Fruit fly (Drosophila melanogaster) whole organism, embryonic: ENCODE measurements around the gene gammaTub37C.

Experiments used
- Bdp1 ChIP-seq: fragments of 200-800 bp; sonication (Bioruptor generic); optimal IDR thresholded peaks from 3 replicates; lab custom pipeline; 2016; ENCODE audit warnings: missing biosample characterization, missing genetic modification characterization
- CG10565 ChIP-seq: fragments of 200-800 bp; sonication (Bioruptor generic); optimal IDR thresholded peaks from 3 replicates; lab custom pipeline; 2016; ENCODE audit warnings: missing biosample characterization, mild to moderate bottlenecking, missing genetic modification characterization
- CG11696 ChIP-seq: fragments of 200-800 bp; sonication (Bioruptor generic); IDR thresholded peaks from 2 replicates; pipeline ENCODE4 v1.3.6; 2022; ENCODE audit warnings: missing biosample characterization, missing genetic modification characterization
- CG12104 ChIP-seq: fragments of 200-800 bp; sonication (Bioruptor generic); optimal IDR thresholded peaks from 3 replicates; lab custom pipeline; 2016; ENCODE audit warnings: missing biosample characterization, missing genetic modification characterization
- CG13287 ChIP-seq: fragments of 200-800 bp; sonication (Bioruptor generic); IDR thresholded peaks from 2 replicates; pipeline ENCODE4 v1.3.6; 2022; ENCODE audit warnings: missing biosample characterization, missing genetic modification characterization; ENCODE audit not compliant: partially characterized antibody
- CG1529 ChIP-seq: fragments of 200-800 bp; sonication (Bioruptor generic); optimal IDR thresholded peaks from 3 replicates; lab custom pipeline; 2018; ENCODE audit warnings: missing biosample characterization, missing genetic modification characterization
- CG15696 ChIP-seq: fragments of 200-800 bp; sonication (Bioruptor generic); optimal IDR thresholded peaks from 2 replicates; lab custom pipeline; 2019; ENCODE audit warnings: missing biosample characterization, mild to moderate bottlenecking, missing genetic modification characterization, moderate library complexity
- CG16863 ChIP-seq: fragments of 200-800 bp; sonication (Bioruptor generic); optimal IDR thresholded peaks from 3 replicates; lab custom pipeline; 2016; ENCODE audit warnings: missing biosample characterization, missing genetic modification characterization
- CG17612 ChIP-seq: fragments of 200-800 bp; sonication (Bioruptor generic); IDR thresholded peaks from 2 replicates; pipeline ENCODE4 v1.3.6; 2022; ENCODE audit warnings: missing biosample characterization, missing genetic modification characterization
- CG17829 ChIP-seq: fragments of 200-800 bp; optimal IDR thresholded peaks from 2 replicates; lab custom pipeline; 2019; ENCODE audit warnings: missing biosample characterization, mild to moderate bottlenecking, missing genetic modification characterization, moderate library complexity
- CG30020 ChIP-seq: fragments of 200-800 bp; optimal IDR thresholded peaks from 2 replicates; lab custom pipeline; 2019; ENCODE audit warnings: missing biosample characterization, mild to moderate bottlenecking, missing genetic modification characterization, moderate library complexity
- CG30431 ChIP-seq: fragments of 200-800 bp; sonication (Bioruptor generic); optimal IDR thresholded peaks from 2 replicates; lab custom pipeline; 2017; ENCODE audit warnings: missing biosample characterization, missing genetic modification characterization
- CG32532 ChIP-seq: fragments of 200-800 bp; sonication (Bioruptor generic); IDR thresholded peaks from 2 replicates; pipeline ENCODE4 v1.3.6; 2022; ENCODE audit warnings: missing biosample characterization, missing genetic modification characterization
- CG34224 ChIP-seq: fragments of 200-800 bp; sonication (Bioruptor generic); IDR thresholded peaks from 3 replicates; pipeline ENCODE4 v1.3.6; 2022; ENCODE audit warnings: missing biosample characterization, missing genetic modification characterization; ENCODE audit not compliant: partially characterized antibody
- CG4707 ChIP-seq: fragments of 200-800 bp; sonication (Bioruptor generic); optimal IDR thresholded peaks from 2 replicates; lab custom pipeline; 2018; ENCODE audit warnings: missing biosample characterization, mild to moderate bottlenecking, missing genetic modification characterization, moderate library complexity
- CG6813 ChIP-seq: fragments of 200-800 bp; sonication (Bioruptor generic); optimal IDR thresholded peaks from 2 replicates; lab custom pipeline; 2017; ENCODE audit warnings: missing biosample characterization, missing genetic modification characterization, mild to moderate bottlenecking, moderate library complexity, missing genetic modification reagents
- CG7357 ChIP-seq: fragments of 200-800 bp; sonication (Bioruptor generic); IDR thresholded peaks from 3 replicates; pipeline ENCODE4 v1.3.6; 2022; ENCODE audit warnings: missing biosample characterization, missing genetic modification characterization
- CG7745 ChIP-seq: fragments of 200-800 bp; sonication (Bioruptor generic); optimal IDR thresholded peaks from 2 replicates; lab custom pipeline; 2018; ENCODE audit warnings: missing biosample characterization, mild to moderate bottlenecking, missing genetic modification characterization, moderate library complexity
- CG8924 ChIP-seq: fragments of 200-800 bp; optimal IDR thresholded peaks from 3 replicates; lab custom pipeline; 2019; ENCODE audit warnings: missing biosample characterization, mild to moderate bottlenecking, missing genetic modification characterization, moderate library complexity
- CG9609 ChIP-seq: fragments of 200-800 bp; sonication (Bioruptor generic); optimal IDR thresholded peaks from 3 replicates; lab custom pipeline; 2016; ENCODE audit warnings: missing biosample characterization, missing genetic modification characterization
- Camta ChIP-seq: fragments of 200-800 bp; sonication (Bioruptor generic); optimal IDR thresholded peaks from 2 replicates; lab custom pipeline; 2016; ENCODE audit warnings: missing biosample characterization, missing genetic modification characterization
- Chrac-16 ChIP-seq: fragments of 200-800 bp; sonication (Bioruptor generic); optimal IDR thresholded peaks from 3 replicates; lab custom pipeline; 2016; ENCODE audit warnings: missing biosample characterization, missing genetic modification characterization
- D ChIP-seq, 2 experiments: fragments of 200-800 bp in 1 of 2; fragments of >200 bp in 1 of 2; sonication (Bioruptor generic) in 1 of 2; optimal IDR thresholded peaks; 2 replicates in 1 of 2; 3 replicates in 1 of 2; lab custom pipeline; 2017; ENCODE audit warnings: mild to moderate bottlenecking in 1 of 2, missing biosample characterization in 1 of 2, missing genetic modification characterization in 1 of 2, missing genetic modification reagents in 1 of 2
- Dip3 ChIP-seq: fragments of 200-800 bp; sonication (Bioruptor generic); optimal IDR thresholded peaks from 3 replicates; lab custom pipeline; 2016; ENCODE audit warnings: missing biosample characterization, missing genetic modification characterization
- E2f2 ChIP-seq: fragments of 200-800 bp; sonication (Bioruptor generic); IDR thresholded peaks from 2 replicates; pipeline ENCODE4 v1.3.6; 2022; ENCODE audit warnings: missing biosample characterization, missing genetic modification characterization
- HmgD ChIP-seq: fragments of 200-800 bp; sonication (Bioruptor generic); optimal IDR thresholded peaks from 3 replicates; lab custom pipeline; 2016; ENCODE audit warnings: missing biosample characterization, missing genetic modification characterization
- Mrtf ChIP-seq: fragments of 200-800 bp; sonication (Bioruptor generic); IDR thresholded peaks from 3 replicates; pipeline ENCODE4 v1.3.6; 2022; ENCODE audit warnings: missing biosample characterization, missing genetic modification characterization
- NFAT ChIP-seq: fragments of 200-800 bp; sonication (Bioruptor generic); IDR thresholded peaks from 2 replicates; pipeline ENCODE4 v1.3.6; 2022; ENCODE audit warnings: missing biosample characterization, missing genetic modification characterization
- Oli ChIP-seq: fragments of 200-800 bp; sonication (Bioruptor generic); optimal IDR thresholded peaks from 2 replicates; lab custom pipeline; 2018; ENCODE audit warnings: missing biosample characterization, mild to moderate bottlenecking, missing genetic modification characterization, moderate library complexity
- Ravus ChIP-seq: fragments of 200-800 bp; sonication (Bioruptor generic); IDR thresholded peaks from 2 replicates; pipeline ENCODE4 v1.3.6; 2022; ENCODE audit warnings: missing biosample characterization, missing genetic modification characterization
- Sin3A ChIP-seq: fragments of >200 bp; optimal IDR thresholded peaks from 2 replicates; lab custom pipeline; 2018
- TFAM ChIP-seq: fragments of 200-800 bp; sonication (Bioruptor generic); optimal IDR thresholded peaks from 2 replicates; lab custom pipeline; 2017; ENCODE audit warnings: missing biosample characterization, missing genetic modification characterization, inconsistent platforms
- YL-1 ChIP-seq: fragments of 200-800 bp; sonication (Bioruptor generic); optimal IDR thresholded peaks from 3 replicates; lab custom pipeline; 2017; ENCODE audit warnings: missing biosample characterization, mild to moderate bottlenecking, missing genetic modification characterization
- bcd ChIP-seq: fragments of 200-800 bp; sonication (Bioruptor generic); optimal IDR thresholded peaks from 2 replicates; lab custom pipeline; 2017; ENCODE audit warnings: missing biosample characterization, mild to moderate bottlenecking, missing genetic modification characterization
- cwo ChIP-seq: fragments of 200-800 bp; sonication (Bioruptor generic); optimal IDR thresholded peaks from 3 replicates; lab custom pipeline; 2017; ENCODE audit warnings: missing biosample characterization, missing genetic modification characterization, mild to moderate bottlenecking, moderate library complexity, missing genetic modification reagents
- dpn ChIP-seq, 2 experiments: fragments of 200-800 bp; sonication (Bioruptor generic); optimal IDR thresholded peaks; 3 replicates each; lab custom pipeline; 2016; ENCODE audit warnings: missing biosample characterization in 2 of 2, missing genetic modification characterization in 2 of 2
- fd96Cb ChIP-seq: fragments of 200-800 bp; sonication (Bioruptor generic); optimal IDR thresholded peaks from 2 replicates; lab custom pipeline; 2018; ENCODE audit warnings: missing biosample characterization, mild to moderate bottlenecking, missing genetic modification characterization, moderate library complexity
- fu2 ChIP-seq: fragments of 200-800 bp; sonication (Bioruptor generic); optimal IDR thresholded peaks from 2 replicates; lab custom pipeline; 2016; ENCODE audit warnings: missing biosample characterization, missing genetic modification characterization
- gt ChIP-seq: fragments of 200-800 bp; sonication (Bioruptor generic); IDR thresholded peaks from 2 replicates; pipeline ENCODE4 v1.3.6; 2022; ENCODE audit warnings: missing biosample characterization, missing genetic modification characterization
- hkb ChIP-seq, 2 experiments: fragments of 200-800 bp in 1 of 2; fragments of >200 bp in 1 of 2; sonication (Bioruptor generic) in 1 of 2; IDR thresholded peaks in 1 of 2; optimal IDR thresholded peaks in 1 of 2; 2 replicates each; pipeline versions ENCODE4 v1.3.6 to Lab custom; 2017 to 2022; ENCODE audit warnings: missing biosample characterization in 1 of 2, missing genetic modification characterization in 1 of 2
- oc ChIP-seq: fragments of 200-800 bp; sonication (Bioruptor generic); optimal IDR thresholded peaks from 2 replicates; lab custom pipeline; 2018; ENCODE audit warnings: missing biosample characterization, mild to moderate bottlenecking, missing genetic modification characterization, moderate library complexity
- pum ChIP-seq: fragments of 200-800 bp; sonication (Bioruptor generic); optimal IDR thresholded peaks from 2 replicates; lab custom pipeline; 2016; ENCODE audit warnings: missing biosample characterization, missing genetic modification characterization
- ranshi ChIP-seq: fragments of 200-800 bp; sonication (Bioruptor generic); IDR thresholded peaks from 2 replicates; pipeline ENCODE4 v1.3.6; 2022; ENCODE audit warnings: missing biosample characterization, missing genetic modification characterization
- ro ChIP-seq: fragments of 200-800 bp; sonication (Bioruptor generic); IDR thresholded peaks from 2 replicates; pipeline ENCODE4 v1.3.6; 2022; ENCODE audit warnings: missing biosample characterization, missing genetic modification characterization
- sc ChIP-seq, 3 experiments: fragments of >200 bp in 2 of 3; fragments of 200-800 bp in 1 of 3; sonication (Bioruptor generic) in 1 of 3; optimal IDR thresholded peaks; 2 replicates in 2 of 3; 3 replicates in 1 of 3; lab custom pipeline; 2017; ENCODE audit warnings: mild to moderate bottlenecking in 1 of 3, missing biosample characterization in 1 of 3, missing genetic modification characterization in 1 of 3, missing genetic modification reagents in 1 of 3
- seq ChIP-seq: fragments of 200-800 bp; sonication (Bioruptor generic); IDR thresholded peaks from 2 replicates; pipeline ENCODE4 v1.3.6; 2022; ENCODE audit warnings: missing biosample characterization, missing genetic modification characterization
- unpg ChIP-seq: fragments of 200-800 bp; sonication (Bioruptor generic); optimal IDR thresholded peaks from 3 replicates; lab custom pipeline; 2018; ENCODE audit warnings: missing biosample characterization, mild to moderate bottlenecking, missing genetic modification characterization, moderate library complexity
- zen ChIP-seq: fragments of 200-800 bp; sonication (Bioruptor generic); optimal IDR thresholded peaks from 3 replicates; lab custom pipeline; 2018; ENCODE audit warnings: missing biosample characterization, mild to moderate bottlenecking, missing genetic modification characterization, moderate library complexity

The gammaTub37C gene

DNA sequence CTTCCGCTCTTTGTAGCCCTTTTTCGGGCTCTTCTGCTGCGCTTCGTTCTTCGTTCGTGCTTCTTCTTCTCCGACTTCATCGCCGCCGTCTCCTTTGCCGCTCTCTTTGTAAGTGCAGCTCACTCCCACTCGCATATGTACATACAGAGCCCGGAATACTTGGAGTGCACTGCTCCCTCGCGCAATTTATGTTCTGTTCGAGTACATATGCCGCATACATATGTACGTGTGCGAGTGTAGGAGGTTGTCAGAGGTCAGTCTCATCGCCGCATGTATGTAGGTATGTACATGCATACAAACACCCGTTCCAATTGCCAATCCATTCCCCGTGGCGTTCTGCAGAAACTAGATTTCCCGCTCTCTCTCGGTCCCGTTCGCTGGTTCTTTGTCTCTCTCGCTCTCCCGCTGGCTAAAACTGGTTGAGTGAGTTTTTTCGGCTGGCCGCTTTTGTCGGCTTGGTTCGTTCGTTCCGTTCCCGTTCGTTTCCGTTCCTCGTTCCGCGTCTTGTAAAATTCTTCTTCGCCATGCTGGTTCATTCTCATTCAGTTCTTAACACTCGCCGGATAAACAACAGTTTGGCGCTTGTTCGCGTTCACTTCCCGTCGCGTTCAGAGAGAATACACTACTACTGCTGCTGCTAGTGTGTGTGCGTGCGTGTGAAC lies 27.4 kb downstream of the gammaTub37C start (continued):
- TF ChIP-seq CG7357 (no peak), E2f2 (no peak), YL-1 (GFP tag; lab: Kevin White, UChicago) (peak; percentile 3), fd96Cb (no peak), pum (no peak), CG12104 (GFP tag; lab: Kevin White, UChicago) (no peak), seq (no peak), CG10565 (GFP tag; lab: Kevin White, UChicago) (no peak), ro (no peak), Oli (tag; lab: Kevin White, UChicago) (no peak), CG6813 (GFP tag; lab: Kevin White, UChicago) (no peak), CG8924 (peak; percentile 78), CG32532 (GFP tag; lab: Robert Waterston, UW) (peak; percentile 57), CG13287 (peak; percentile 59; the same call in 1 of the 2 replicates), Camta (no peak), CG30020 (tag; lab: Kevin White, UChicago) (peak; percentile 48), hkb (optimal IDR thresholded peaks at IDR 0.05; lab: Kevin White, UChicago) (no peak), hkb (GFP tag; IDR thresholded peaks at IDR 0.05; lab: Robert Waterston, UW) (0 out of 2 replicates have a peak, but pooled peaks have one; percentile 13), CG34224 (GFP tag; lab: Robert Waterston, UW) (peak; percentile 61; the same call in 1 of the 3 replicates), Ravus (GFP tag; lab: Robert Waterston, UW) (no peak), CG30431 (no peak), oc (no peak), CG1529 (GFP tag; lab: Kevin White, UChicago) (no peak), Bdp1 (no peak), D (optimal IDR thresholded peaks at IDR 0.05; lab: Kevin White, UChicago) (peak; percentile 45), D (GFP tag; optimal IDR thresholded peaks at IDR 0.05; lab: Kevin White, UChicago) (no peak), CG15696 (tag; lab: Kevin White, UChicago) (no peak), CG17612 (GFP tag; lab: Robert Waterston, UW) (no peak), cwo (peak; percentile 31), bcd (GFP tag; lab: Kevin White, UChicago) (no peak), fu2 (GFP tag; lab: Kevin White, UChicago) (no peak), CG11696 (GFP tag; lab: Robert Waterston, UW) (0 out of 2 replicates have a peak, but pooled peaks have one; percentile 23), ranshi (GFP tag; lab: Robert Waterston, UW) (no peak; the same call in 1 of the 2 replicates), CG9609 (GFP tag; lab: Kevin White, UChicago) (no peak), Sin3A (lab: Kevin White, UChicago) (no peak), unpg (peak; percentile 38), CG4707 (GFP tag; lab: Kevin White, UChicago) (peak; percentile 15), NFAT (GFP tag; lab: Robert Waterston, UW) (peak; percentile 20; the same call in 1 of the 2 replicates), CG16863 (GFP tag; lab: Kevin White, UChicago) (no peak), CG17829 (peak; percentile 66), dpn (GFP tag; optimal IDR thresholded peaks at IDR 0.05; lab: Kevin White, UChicago) (no peak), HmgD (GFP tag; lab: Kevin White, UChicago) (no peak), Chrac-16 (GFP tag; lab: Kevin White, UChicago) (no peak), CG7745 (no peak), sc (optimal IDR thresholded peaks at IDR 0.05; lab: Kevin White, UChicago) (no peak), sc (GFP tag; optimal IDR thresholded peaks at IDR 0.05; lab: Kevin White, UChicago) (no peak), Mrtf (GFP tag; lab: Robert Waterston, UW) (no peak), TFAM (GFP tag; lab: Kevin White, UChicago) (no peak), gt (GFP tag; lab: Robert Waterston, UW) (no peak), zen (tag; lab: Kevin White, UChicago) (no peak), Dip3 (peak; percentile 9)
